Worm (Caenorhabditis elegans): ENCODE data around the gene F10E7.11.

The F10E7.11 gene

DNA sequence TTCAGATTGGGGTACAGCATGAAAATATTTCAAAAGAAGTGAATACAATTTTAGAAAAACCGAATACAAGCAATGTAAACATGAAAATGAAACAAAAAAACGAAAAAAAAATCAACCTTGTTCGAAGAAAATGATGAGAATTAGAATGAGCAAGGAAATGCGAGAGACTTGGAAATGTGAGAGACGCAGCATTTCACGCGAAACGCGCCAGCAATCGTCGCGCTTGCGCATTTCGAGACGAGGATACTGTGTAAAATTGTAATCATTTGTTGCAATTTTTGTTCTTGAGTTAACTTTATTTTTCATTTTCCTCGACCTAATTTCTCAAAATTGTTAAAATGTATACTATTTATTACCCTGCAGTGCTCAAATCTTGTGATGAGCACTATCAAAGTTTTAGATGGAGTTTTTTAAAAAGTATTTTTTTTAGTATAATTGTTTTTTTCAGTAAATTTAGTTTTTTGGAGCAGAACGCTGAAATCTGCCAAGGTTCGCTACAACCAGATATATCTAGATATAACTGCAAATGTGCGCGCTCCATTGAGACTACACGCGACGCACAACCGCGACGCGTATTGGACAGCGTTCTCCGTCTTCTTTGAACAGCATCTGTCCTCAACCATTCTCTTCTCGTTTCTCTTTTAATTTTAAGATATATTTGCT is 29.4 kb upstream of the F10E7.11 start, which contains the start of gene fust-1:
fust-1 (plus strand) TSS at position 613 of the 663 bp plus-strand sequence.
- peak; percentile 87 for TF ChIP-seq ztf-23 (GFP tag; IDR thresholded peaks at IDR 0.05)
- no peak for TF ChIP-seq T22C8.4 (GFP tag; IDR thresholded peaks at IDR 0.05)
- no peak for TF ChIP-seq ref-1 (GFP tag; conservative IDR thresholded peaks at IDR 0.05)
- TF ChIP-seq tab-1 (GFP tag; IDR thresholded peaks at IDR 0.05), result peak; percentile 72; the same call in 1 of the 2 replicates
- peak; percentile 56 for TF ChIP-seq med-1 (GFP tag; optimal IDR thresholded peaks at IDR 0.05; ENCODE audit: insufficient read depth)
- peak; percentile 84 for TF ChIP-seq flt-1 (GFP tag; IDR thresholded peaks at IDR 0.05)
- peak; percentile 94 for TF ChIP-seq cog-1 (tag; optimal IDR thresholded peaks at IDR 0.05)
- TF ChIP-seq klf-2 (GFP tag; conservative IDR thresholded peaks at IDR 0.05), result peak; percentile 69; the same call in 1 of the 2 replicates
- no peak for TF ChIP-seq ztf-29 (GFP tag; IDR thresholded peaks at IDR 0.05)

DNA sequence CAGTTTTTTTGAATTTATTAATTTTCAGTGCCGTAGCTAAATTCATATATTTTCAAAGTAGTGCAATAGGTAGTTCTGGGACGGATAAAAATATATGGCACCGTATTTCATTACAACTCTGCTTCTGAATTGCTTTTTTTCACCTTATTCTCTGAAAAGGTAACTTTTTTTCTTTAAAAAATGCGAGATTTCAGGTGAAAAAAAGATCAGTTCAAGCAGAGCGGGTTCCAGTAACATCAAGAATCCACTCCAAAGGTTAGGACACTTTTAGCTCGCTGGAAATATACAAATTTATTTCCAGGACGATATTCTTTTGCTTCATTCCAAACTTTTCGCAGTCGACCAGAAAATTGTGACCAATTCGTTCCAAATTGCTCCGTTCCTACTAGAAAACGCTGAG is 25.4 kb upstream of the F10E7.11 start, which contains the start of gene T07F8.1:
T07F8.1 (plus strand) TSS at position 301 of the 400 bp plus-strand sequence.
- TF ChIP-seq ref-1 (GFP tag; conservative IDR thresholded peaks at IDR 0.05) (no peak), T22C8.4 (GFP tag; IDR thresholded peaks at IDR 0.05) (no peak)

DNA sequence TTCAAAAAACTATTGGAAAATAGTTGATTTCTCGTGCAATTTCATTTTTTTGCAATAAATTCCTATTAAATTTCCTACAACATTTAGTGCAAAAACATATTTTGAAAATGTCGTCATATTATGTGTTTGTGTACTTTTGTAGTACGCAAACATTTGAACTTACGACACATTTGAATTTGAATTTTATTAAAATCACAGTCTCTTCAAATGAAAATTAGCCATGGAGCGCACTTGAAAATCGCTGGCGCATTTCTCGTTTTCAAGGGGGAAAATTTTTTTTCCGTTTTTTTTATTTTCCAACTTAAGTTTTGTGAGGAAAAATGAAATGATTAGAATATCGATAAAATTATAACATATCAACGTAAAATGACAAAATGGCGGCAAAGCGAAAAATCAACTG is 24.9 kb upstream of the F10E7.11 start:
- TF ChIP-seq cog-1 (tag; optimal IDR thresholded peaks at IDR 0.05), result no peak

DNA sequence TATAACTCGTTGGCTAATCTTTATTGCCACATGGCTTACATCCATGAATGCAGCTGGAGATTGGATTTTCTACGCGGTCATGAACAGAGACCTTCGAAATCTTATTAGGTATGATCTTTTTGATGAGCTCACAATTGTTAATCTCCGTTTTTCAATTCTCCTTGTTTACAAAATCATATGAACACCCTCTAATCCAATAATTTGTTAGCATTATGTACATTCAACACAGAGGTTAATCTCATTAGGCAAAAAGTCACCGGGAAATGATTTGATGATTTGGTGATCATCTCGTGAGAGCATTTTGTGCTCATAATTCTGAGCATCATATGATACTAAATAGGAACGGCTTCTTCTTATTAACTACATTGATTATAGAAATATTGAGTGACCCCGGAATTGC is 23.5 kb upstream of the F10E7.11 start:
- no peak for TF ChIP-seq cog-1 (tag; optimal IDR thresholded peaks at IDR 0.05)
- TF ChIP-seq med-1 (GFP tag; optimal IDR thresholded peaks at IDR 0.05; ENCODE audit: insufficient read depth), result no peak
- TF ChIP-seq T22C8.4 (GFP tag; IDR thresholded peaks at IDR 0.05), result no peak
- TF ChIP-seq ztf-29 (GFP tag; IDR thresholded peaks at IDR 0.05), result no peak
- TF ChIP-seq ref-1 (GFP tag; conservative IDR thresholded peaks at IDR 0.05), result no peak
- no peak for TF ChIP-seq flt-1 (GFP tag; IDR thresholded peaks at IDR 0.05)
- TF ChIP-seq ztf-23 (GFP tag; IDR thresholded peaks at IDR 0.05), result no peak
- no peak for TF ChIP-seq klf-2 (GFP tag; conservative IDR thresholded peaks at IDR 0.05)
- TF ChIP-seq tab-1 (GFP tag; IDR thresholded peaks at IDR 0.05), result no peak

DNA sequence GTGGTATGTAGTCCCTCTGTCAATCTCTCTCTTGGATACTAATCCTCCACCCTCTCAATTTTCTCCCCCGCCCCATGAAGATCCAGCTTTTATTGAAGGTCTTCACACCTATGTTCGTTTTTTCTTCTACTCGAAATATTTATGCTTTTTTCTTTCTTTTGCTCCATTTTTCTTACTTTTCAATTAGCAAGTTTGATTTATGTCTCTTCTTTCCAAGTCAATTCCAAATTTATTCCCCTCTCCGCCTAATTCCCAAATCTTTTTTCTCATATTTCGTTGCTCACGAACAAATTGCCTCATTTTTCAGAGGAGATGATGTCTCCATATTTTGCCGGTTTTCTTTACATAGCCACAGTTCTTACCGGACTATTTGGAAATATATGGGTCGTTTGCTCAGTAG is 21.6 kb upstream of the F10E7.11 start, which contains the start of gene npr-31:
npr-31 (plus strand) TSS at position 301 of the 400 bp plus-strand sequence.
- TF ChIP-seq cog-1 (tag; optimal IDR thresholded peaks at IDR 0.05) (no peak), flt-1 (GFP tag; IDR thresholded peaks at IDR 0.05) (no peak), ztf-29 (GFP tag; IDR thresholded peaks at IDR 0.05) (no peak), ref-1 (GFP tag; conservative IDR thresholded peaks at IDR 0.05) (no peak), T22C8.4 (GFP tag; IDR thresholded peaks at IDR 0.05) (no peak), tab-1 (GFP tag; IDR thresholded peaks at IDR 0.05) (no peak), klf-2 (GFP tag; conservative IDR thresholded peaks at IDR 0.05) (no peak)

DNA sequence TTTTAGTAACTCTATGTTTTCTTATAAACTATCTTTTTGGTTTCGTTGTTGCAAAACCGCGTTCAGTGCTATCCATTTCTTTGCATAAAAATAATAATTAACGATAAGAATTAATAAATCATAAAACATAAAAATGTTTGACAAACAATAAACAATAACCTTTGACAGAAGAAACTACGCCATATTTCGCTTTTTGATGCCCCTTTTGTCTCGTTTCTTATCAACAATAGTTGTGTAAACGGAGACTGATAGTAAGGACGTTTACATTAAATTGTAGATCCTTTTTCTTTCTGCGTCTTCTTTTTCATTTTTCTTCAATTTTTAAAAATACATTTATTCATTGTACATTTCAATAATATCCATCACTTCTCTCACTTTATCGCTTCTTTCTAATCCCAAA is 16.4 kb upstream of the F10E7.11 start:
- no peak for TF ChIP-seq cog-1 (tag; optimal IDR thresholded peaks at IDR 0.05)
- no peak for TF ChIP-seq ztf-29 (GFP tag; IDR thresholded peaks at IDR 0.05)
- no peak for TF ChIP-seq klf-2 (GFP tag; conservative IDR thresholded peaks at IDR 0.05)
- TF ChIP-seq ztf-23 (GFP tag; IDR thresholded peaks at IDR 0.05), result no peak
- no peak for TF ChIP-seq T22C8.4 (GFP tag; IDR thresholded peaks at IDR 0.05)
- no peak for TF ChIP-seq flt-1 (GFP tag; IDR thresholded peaks at IDR 0.05)
- no peak for TF ChIP-seq ref-1 (GFP tag; conservative IDR thresholded peaks at IDR 0.05)
- no peak for TF ChIP-seq med-1 (GFP tag; optimal IDR thresholded peaks at IDR 0.05; ENCODE audit: insufficient read depth)
- TF ChIP-seq tab-1 (GFP tag; IDR thresholded peaks at IDR 0.05), result no peak

DNA sequence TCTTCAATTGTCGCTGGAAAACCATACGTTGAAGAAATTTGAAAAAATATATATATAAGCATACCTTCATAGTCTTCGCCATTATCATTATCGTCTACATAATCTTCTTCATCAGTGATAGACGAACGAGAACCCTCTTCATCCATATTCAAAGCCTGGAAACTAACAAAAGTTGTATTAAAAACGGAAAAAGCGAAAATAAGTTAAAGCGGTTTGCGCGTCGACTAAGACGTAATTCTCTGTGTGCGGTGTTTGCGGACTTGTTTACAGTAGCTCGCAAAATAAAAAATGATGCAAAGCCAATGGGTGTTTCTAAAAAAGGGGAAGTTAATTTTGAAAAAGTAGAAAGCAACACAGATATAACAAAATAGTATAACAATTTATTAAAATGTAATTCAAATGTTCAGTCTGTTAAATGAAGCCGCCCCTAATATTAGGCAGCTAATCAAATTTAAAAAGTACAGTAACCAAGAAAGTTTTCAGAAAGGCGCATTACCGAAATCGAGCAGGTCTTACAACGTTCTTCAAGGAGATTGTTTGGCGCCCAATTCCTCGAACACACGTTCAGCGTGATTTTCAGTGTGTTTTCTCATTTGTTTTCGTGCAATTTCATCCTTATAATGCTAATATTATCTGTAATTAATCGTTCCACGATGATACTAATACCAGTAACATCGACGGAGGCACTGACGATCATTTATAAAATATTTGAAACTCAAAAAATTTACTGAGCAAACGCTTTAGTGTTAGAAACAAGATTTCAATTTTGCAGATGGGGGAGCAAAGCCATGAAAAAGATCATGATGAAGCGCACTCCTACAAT is 9.4 kb upstream of the F10E7.11 start, which contains the start of the genes T07F8.4 and gld-3:
T07F8.4 (minus strand) TSS at position 162 of the 823 bp plus-strand sequence.
gld-3 (plus strand) TSS at position 773 of the 823 bp plus-strand sequence.
- no peak for TF ChIP-seq med-1 (GFP tag; optimal IDR thresholded peaks at IDR 0.05; ENCODE audit: insufficient read depth)
- TF ChIP-seq ref-1 (GFP tag; conservative IDR thresholded peaks at IDR 0.05), result no peak
- TF ChIP-seq ztf-29 (GFP tag; IDR thresholded peaks at IDR 0.05), result no peak
- TF ChIP-seq klf-2 (GFP tag; conservative IDR thresholded peaks at IDR 0.05), result no peak
- TF ChIP-seq ztf-23 (GFP tag; IDR thresholded peaks at IDR 0.05), result no peak
- TF ChIP-seq T22C8.4 (GFP tag; IDR thresholded peaks at IDR 0.05), result no peak
- no peak for TF ChIP-seq tab-1 (GFP tag; IDR thresholded peaks at IDR 0.05)
- TF ChIP-seq flt-1 (GFP tag; IDR thresholded peaks at IDR 0.05), result no peak
- no peak for TF ChIP-seq cog-1 (tag; optimal IDR thresholded peaks at IDR 0.05)

DNA sequence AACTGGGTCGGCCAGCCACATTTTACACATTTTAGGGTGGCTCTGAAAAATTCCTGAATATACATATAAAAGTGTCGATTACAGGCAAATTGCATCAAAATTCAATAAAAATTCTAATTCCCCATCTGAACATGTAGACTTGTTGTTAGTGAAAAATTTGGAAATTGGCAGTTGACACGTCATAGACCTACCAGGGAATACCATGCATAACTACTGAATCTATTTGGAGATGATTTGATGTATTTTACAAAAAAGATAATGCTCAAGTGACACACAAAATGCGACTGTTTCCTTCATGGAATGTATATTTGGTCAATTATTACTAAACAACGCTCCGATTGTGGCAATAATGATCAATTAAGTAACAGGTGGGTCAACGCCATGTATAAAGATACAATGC is 3.8 kb upstream of the F10E7.11 start, which contains the start of gene F10E7.1:
F10E7.1 (plus strand) TSS at position 301 of the 400 bp plus-strand sequence.
- TF ChIP-seq ztf-23 (GFP tag; IDR thresholded peaks at IDR 0.05), result no peak
- no peak for TF ChIP-seq ztf-29 (GFP tag; IDR thresholded peaks at IDR 0.05)
- no peak for TF ChIP-seq ref-1 (GFP tag; conservative IDR thresholded peaks at IDR 0.05)
- TF ChIP-seq tab-1 (GFP tag; IDR thresholded peaks at IDR 0.05), result no peak
- TF ChIP-seq klf-2 (GFP tag; conservative IDR thresholded peaks at IDR 0.05), result no peak
- no peak for TF ChIP-seq T22C8.4 (GFP tag; IDR thresholded peaks at IDR 0.05)
- TF ChIP-seq flt-1 (GFP tag; IDR thresholded peaks at IDR 0.05), result no peak
- no peak for TF ChIP-seq med-1 (GFP tag; optimal IDR thresholded peaks at IDR 0.05; ENCODE audit: insufficient read depth)
- no peak for TF ChIP-seq cog-1 (tag; optimal IDR thresholded peaks at IDR 0.05)

DNA sequence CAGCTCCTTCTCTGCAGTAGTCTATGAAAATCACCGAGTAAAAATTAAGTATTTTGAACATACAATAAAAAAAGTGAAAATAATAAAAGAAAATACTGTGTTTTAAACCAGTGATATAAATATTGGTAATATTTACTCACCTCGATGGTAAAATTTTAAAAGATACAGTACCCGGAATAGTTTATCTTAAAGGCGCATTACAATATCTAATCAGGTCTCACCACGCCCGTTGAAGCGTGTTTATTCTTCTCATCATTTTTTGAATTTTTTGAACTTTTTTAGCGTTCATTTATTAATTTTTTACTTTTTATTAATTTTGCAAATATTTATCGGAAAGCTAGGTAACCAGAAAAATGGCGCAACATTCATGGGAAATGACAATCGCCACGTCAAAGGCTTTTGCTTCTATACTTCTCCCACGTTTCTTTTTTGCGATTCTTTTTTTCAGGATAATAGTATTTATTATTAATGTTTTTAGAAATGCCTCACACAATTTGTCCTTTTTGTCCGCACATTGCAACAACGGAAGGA is 865 bp downstream of the F10E7.11 start, which contains the start of gene F10E7.2:
F10E7.2 (plus strand) TSS at position 481 of the 531 bp plus-strand sequence.
- TF ChIP-seq ref-1 (GFP tag; conservative IDR thresholded peaks at IDR 0.05) (no peak), ztf-23 (GFP tag; IDR thresholded peaks at IDR 0.05) (no peak), T22C8.4 (GFP tag; IDR thresholded peaks at IDR 0.05) (no peak), klf-2 (GFP tag; conservative IDR thresholded peaks at IDR 0.05) (no peak), ztf-29 (GFP tag; IDR thresholded peaks at IDR 0.05) (no peak)

All from whole organism, midembryonic.